Fruit fly (Drosophila melanogaster) whole organism, embryonic: ENCODE measurements around the gene CG11600.

Source experiments
- Ada2b ChIP-seq: fragments of 200-800 bp; sonication (Bioruptor generic); IDR thresholded peaks from 2 replicates; pipeline ENCODE4 v1.3.6; 2022; ENCODE audit warnings: missing biosample characterization, missing genetic modification characterization
- Bgb ChIP-seq: fragments of 200-800 bp; sonication (Bioruptor generic); IDR thresholded peaks from 2 replicates; pipeline ENCODE4 v1.3.6; 2022; ENCODE audit warnings: missing biosample characterization, missing genetic modification characterization; ENCODE audit not compliant: partially characterized antibody
- CG11456 ChIP-seq: fragments of 200-800 bp; sonication (Bioruptor generic); IDR thresholded peaks from 3 replicates; pipeline ENCODE4 v1.3.6; 2022; ENCODE audit warnings: missing biosample characterization, missing genetic modification characterization
- CG11560 ChIP-seq: fragments of 200-800 bp; sonication (Bioruptor generic); IDR thresholded peaks from 3 replicates; pipeline ENCODE4 v1.3.6; 2022; ENCODE audit warnings: missing biosample characterization, missing genetic modification characterization
- CG12299 ChIP-seq: fragments of 200-800 bp; sonication (Bioruptor generic); optimal IDR thresholded peaks from 2 replicates; lab custom pipeline; 2018; ENCODE audit warnings: missing biosample characterization, mild to moderate bottlenecking, missing genetic modification characterization
- CG12391 ChIP-seq: fragments of 200-800 bp; sonication (Bioruptor generic); optimal IDR thresholded peaks from 3 replicates; lab custom pipeline; 2018; ENCODE audit warnings: missing biosample characterization, mild to moderate bottlenecking, missing genetic modification characterization, moderate library complexity
- CG12769 ChIP-seq: fragments of 200-800 bp; sonication (Bioruptor generic); optimal IDR thresholded peaks from 2 replicates; lab custom pipeline; 2019; ENCODE audit warnings: missing biosample characterization, mild to moderate bottlenecking, missing genetic modification characterization, moderate library complexity
- CG13287 ChIP-seq: fragments of 200-800 bp; sonication (Bioruptor generic); IDR thresholded peaks from 2 replicates; pipeline ENCODE4 v1.3.6; 2022; ENCODE audit warnings: missing biosample characterization, missing genetic modification characterization; ENCODE audit not compliant: partially characterized antibody
- CG13424 ChIP-seq: fragments of 200-800 bp; sonication (Bioruptor generic); optimal IDR thresholded peaks from 2 replicates; lab custom pipeline; 2019; ENCODE audit warnings: missing biosample characterization, mild to moderate bottlenecking, missing genetic modification characterization, moderate library complexity
- CG13775 ChIP-seq: fragments of 200-800 bp; sonication (Bioruptor generic); optimal IDR thresholded peaks from 3 replicates; lab custom pipeline; 2017; ENCODE audit warnings: missing biosample characterization, mild to moderate bottlenecking, missing genetic modification characterization
- CG14014 ChIP-seq: fragments of 200-800 bp; sonication (Bioruptor generic); IDR thresholded peaks from 2 replicates; pipeline ENCODE4 v1.3.6; 2022; ENCODE audit warnings: missing biosample characterization, missing genetic modification characterization
- CG14710 ChIP-seq: fragments of 200-800 bp; sonication (Bioruptor generic); optimal IDR thresholded peaks from 3 replicates; lab custom pipeline; 2019; ENCODE audit warnings: missing biosample characterization, mild to moderate bottlenecking, missing genetic modification characterization, moderate library complexity
- CG15601 ChIP-seq: fragments of 200-800 bp; sonication (Bioruptor generic); optimal IDR thresholded peaks from 3 replicates; lab custom pipeline; 2019; ENCODE audit warnings: missing biosample characterization, mild to moderate bottlenecking, missing genetic modification characterization, moderate library complexity
- CG18011 ChIP-seq: fragments of 200-800 bp; sonication (Bioruptor generic); optimal IDR thresholded peaks from 2 replicates; lab custom pipeline; 2017; ENCODE audit warnings: missing biosample characterization, missing genetic modification characterization, mild to moderate bottlenecking, moderate library complexity, missing genotype
- CG2129 ChIP-seq: fragments of 200-800 bp; sonication (Bioruptor generic); IDR thresholded peaks from 2 replicates; pipeline ENCODE4 v1.3.6; 2022; ENCODE audit warnings: missing biosample characterization, missing genetic modification characterization; ENCODE audit not compliant: partially characterized antibody
- CG33557 ChIP-seq: fragments of 200-800 bp; sonication (Bioruptor generic); optimal IDR thresholded peaks from 2 replicates; lab custom pipeline; 2019; ENCODE audit warnings: missing biosample characterization, mild to moderate bottlenecking, missing genetic modification characterization, moderate library complexity
- CG4328 ChIP-seq: fragments of 200-800 bp; sonication (Bioruptor generic); optimal IDR thresholded peaks from 3 replicates; lab custom pipeline; 2017; ENCODE audit warnings: missing biosample characterization, missing genetic modification reagents, missing genetic modification characterization
- CG4424 ChIP-seq: fragments of 200-800 bp; sonication (Bioruptor generic); optimal IDR thresholded peaks from 3 replicates; lab custom pipeline; 2016; ENCODE audit warnings: missing biosample characterization, missing genetic modification characterization
- CG6272 ChIP-seq: fragments of 200-800 bp; sonication (Bioruptor generic); IDR thresholded peaks from 2 replicates; pipeline ENCODE4 v1.3.6; 2022; ENCODE audit warnings: missing biosample characterization, missing genetic modification characterization
- CG6689 ChIP-seq: fragments of 200-800 bp; sonication (Bioruptor generic); IDR thresholded peaks from 2 replicates; pipeline ENCODE4 v1.3.6; 2022; ENCODE audit warnings: missing biosample characterization, missing genetic modification characterization
- CG9932 ChIP-seq: fragments of 200-800 bp; sonication (Bioruptor generic); IDR thresholded peaks from 2 replicates; pipeline ENCODE4 v1.3.6; 2022; ENCODE audit warnings: missing biosample characterization, missing genetic modification characterization
- Dbx ChIP-seq: fragments of 200-800 bp; sonication (Bioruptor generic); IDR thresholded peaks from 3 replicates; pipeline ENCODE4 v1.3.6; 2022; ENCODE audit warnings: missing biosample characterization, missing genetic modification characterization
- Doc3 ChIP-seq: fragments of 200-800 bp; sonication (Bioruptor generic); IDR thresholded peaks from 3 replicates; pipeline ENCODE4 v1.3.6; 2022; ENCODE audit warnings: missing biosample characterization, missing genetic modification characterization; ENCODE audit not compliant: partially characterized antibody
- Dref ChIP-seq: fragments of 200-800 bp; sonication (Bioruptor generic); IDR thresholded peaks from 2 replicates; pipeline ENCODE4 v1.3.6; 2022; ENCODE audit warnings: missing biosample characterization, missing genetic modification characterization
- Hey ChIP-seq: fragments of 200-800 bp; sonication (Bioruptor generic); optimal IDR thresholded peaks from 3 replicates; lab custom pipeline; 2018; ENCODE audit warnings: missing biosample characterization, mild to moderate bottlenecking, missing genetic modification characterization
- Hr3 ChIP-seq: fragments of 200-800 bp; sonication (Bioruptor generic); optimal IDR thresholded peaks from 3 replicates; lab custom pipeline; 2016; ENCODE audit warnings: missing biosample characterization, missing genetic modification characterization
- NfI ChIP-seq: fragments of 200-800 bp; sonication (Bioruptor generic); optimal IDR thresholded peaks from 3 replicates; lab custom pipeline; 2018; ENCODE audit warnings: missing biosample characterization, mild to moderate bottlenecking, missing genetic modification characterization, moderate library complexity
- Ptx1 ChIP-seq: fragments of 200-800 bp; sonication (Bioruptor generic); IDR thresholded peaks from 2 replicates; pipeline ENCODE4 v1.3.6; 2022; ENCODE audit warnings: missing biosample characterization, missing genetic modification characterization
- Scr ChIP-seq: fragments of 200-800 bp; sonication (Bioruptor generic); IDR thresholded peaks from 2 replicates; pipeline ENCODE4 v1.3.6; 2022; ENCODE audit warnings: missing biosample characterization, missing genetic modification characterization; ENCODE audit not compliant: partially characterized antibody
- Ssrp ChIP-seq: fragments of 200-800 bp; sonication (Bioruptor generic); optimal IDR thresholded peaks from 2 replicates; lab custom pipeline; 2018; ENCODE audit warnings: missing biosample characterization, mild to moderate bottlenecking, missing genetic modification characterization, moderate library complexity
- YL-1 ChIP-seq: fragments of 200-800 bp; sonication (Bioruptor generic); optimal IDR thresholded peaks from 3 replicates; lab custom pipeline; 2017; ENCODE audit warnings: missing biosample characterization, mild to moderate bottlenecking, missing genetic modification characterization
- bcd ChIP-seq: fragments of 200-800 bp; sonication (Bioruptor generic); optimal IDR thresholded peaks from 2 replicates; lab custom pipeline; 2017; ENCODE audit warnings: missing biosample characterization, mild to moderate bottlenecking, missing genetic modification characterization
- crp ChIP-seq, 2 experiments: fragments of 200-800 bp; sonication (Bioruptor generic); optimal IDR thresholded peaks; 2 replicates in 1 of 2; 3 replicates in 1 of 2; lab custom pipeline; 2017; ENCODE audit warnings: missing biosample characterization in 2 of 2, missing genetic modification characterization in 2 of 2, mild to moderate bottlenecking in 1 of 2, moderate library complexity in 1 of 2
- dpn ChIP-seq, 2 experiments: fragments of 200-800 bp; sonication (Bioruptor generic); optimal IDR thresholded peaks; 3 replicates each; lab custom pipeline; 2016; ENCODE audit warnings: missing biosample characterization in 2 of 2, missing genetic modification characterization in 2 of 2
- emc ChIP-seq: fragments of 200-800 bp; sonication (Bioruptor generic); optimal IDR thresholded peaks from 2 replicates; lab custom pipeline; 2016; ENCODE audit warnings: missing biosample characterization, missing genetic modification characterization
- fd3F ChIP-seq: fragments of 200-800 bp; sonication (Bioruptor generic); optimal IDR thresholded peaks from 2 replicates; lab custom pipeline; 2018; ENCODE audit warnings: missing biosample characterization, mild to moderate bottlenecking, missing genetic modification characterization, moderate library complexity
- gsb-n ChIP-seq: fragments of 200-800 bp; sonication (Bioruptor generic); optimal IDR thresholded peaks from 3 replicates; lab custom pipeline; 2018; ENCODE audit warnings: missing biosample characterization, mild to moderate bottlenecking, missing genetic modification characterization
- kni ChIP-seq: fragments of 200-800 bp; sonication (Bioruptor generic); optimal IDR thresholded peaks from 3 replicates; lab custom pipeline; 2017; ENCODE audit warnings: mild to moderate bottlenecking, missing biosample characterization, missing genetic modification reagents, missing genetic modification characterization
- lola ChIP-seq, 3 experiments: fragments of >200 bp in 2 of 3; fragments of 200-800 bp in 1 of 3; sonication (Bioruptor generic) in 1 of 3; optimal IDR thresholded peaks; 2 replicates each; lab custom pipeline; 2017 to 2019; ENCODE audit warnings: missing biosample characterization in 3 of 3, missing genetic modification characterization in 3 of 3, mild to moderate bottlenecking in 1 of 3, moderate library complexity in 1 of 3
- prd ChIP-seq, 3 experiments: fragments of >200 bp in 2 of 3; fragments of 200-800 bp in 1 of 3; sonication (Bioruptor generic) in 1 of 3; optimal IDR thresholded peaks in 2 of 3; IDR thresholded peaks in 1 of 3; 2 replicates in 2 of 3; 3 replicates in 1 of 3; pipeline versions ENCODE4 v1.3.6 to Lab custom; 2017 to 2022; ENCODE audit warnings: missing biosample characterization in 1 of 3, missing genetic modification characterization in 1 of 3
- pzg ChIP-seq: fragments of 200-800 bp; sonication (Bioruptor generic); optimal IDR thresholded peaks from 3 replicates; lab custom pipeline; 2018; ENCODE audit warnings: missing biosample characterization, mild to moderate bottlenecking, missing genetic modification characterization, moderate library complexity
- slbo ChIP-seq: fragments of 200-800 bp; sonication (Bioruptor generic); IDR thresholded peaks from 2 replicates; pipeline ENCODE4 v1.3.6; 2022; ENCODE audit warnings: missing biosample characterization, missing genetic modification characterization
- sob ChIP-seq: fragments of 200-800 bp; sonication (Bioruptor generic); IDR thresholded peaks from 2 replicates; pipeline ENCODE4 v1.3.6; 2022; ENCODE audit warnings: missing biosample characterization, missing genetic modification characterization
- tll ChIP-seq, 2 experiments: fragments of 200-800 bp in 1 of 2; fragments of >200 bp in 1 of 2; sonication (Bioruptor generic) in 1 of 2; optimal IDR thresholded peaks; 2 replicates each; lab custom pipeline; 2017 to 2019; ENCODE audit warnings: missing biosample characterization in 2 of 2, missing genetic modification characterization in 2 of 2, mild to moderate bottlenecking in 1 of 2, moderate library complexity in 1 of 2
- unc-4 ChIP-seq: fragments of 200-800 bp; sonication (Bioruptor generic); IDR thresholded peaks from 2 replicates; pipeline ENCODE4 v1.3.6; 2022; ENCODE audit warnings: missing biosample characterization, missing genetic modification characterization; ENCODE audit not compliant: partially characterized antibody
- vvl ChIP-seq: fragments of 200-800 bp; sonication (Bioruptor generic); IDR thresholded peaks from 2 replicates; pipeline ENCODE4 v1.3.6; 2022; ENCODE audit warnings: missing biosample characterization, missing genetic modification characterization
- zfh2 ChIP-seq: fragments of 200-800 bp; sonication (Bioruptor generic); optimal IDR thresholded peaks from 2 replicates; lab custom pipeline; 2016; ENCODE audit warnings: missing biosample characterization, missing genetic modification characterization

The CG11600 gene

DNA sequence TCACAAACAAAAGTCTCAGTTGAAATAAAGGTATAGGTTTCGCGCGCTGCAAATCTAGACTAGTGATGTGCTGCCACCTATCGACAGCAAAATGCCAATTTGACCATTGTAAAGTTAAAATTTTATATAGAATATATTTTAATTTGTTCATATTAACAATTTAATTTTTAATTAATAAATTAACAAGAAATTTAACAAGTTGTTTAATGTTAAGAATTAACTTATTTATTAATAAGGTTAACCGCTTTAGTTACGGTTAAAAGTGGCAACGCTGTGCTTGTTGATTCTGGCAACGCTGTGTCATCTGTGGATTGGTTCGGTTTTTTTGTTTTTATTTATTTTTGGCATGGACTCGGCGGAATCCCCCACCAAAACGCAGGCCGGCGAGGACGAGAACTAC is 6.0 kb upstream of the CG11600 start, which contains the start of gene Not10 (continued):
- TF ChIP-seq emc (GFP tag; lab: Kevin White, UChicago): no peak
- TF ChIP-seq Dbx (GFP tag; lab: Robert Waterston, UW): peak; percentile 40; the same call in 1 of the 3 replicates
- peak; percentile 43; the same call in 1 of the 2 replicates for TF ChIP-seq Bgb (GFP tag; lab: Robert Waterston, UW)
- TF ChIP-seq CG4328 (GFP tag; lab: Kevin White, UChicago): peak; percentile 36
- TF ChIP-seq prd (optimal IDR thresholded peaks at IDR 0.05; lab: Kevin White, UChicago): no peak
- peak; percentile 60 for TF ChIP-seq prd (GFP tag; IDR thresholded peaks at IDR 0.05; lab: Robert Waterston, UW)
- peak; percentile 77 for TF ChIP-seq CG12391 (tag; lab: Kevin White, UChicago)
- no peak for TF ChIP-seq tll (GFP tag; optimal IDR thresholded peaks at IDR 0.05; lab: Kevin White, UChicago)
- TF ChIP-seq Hr3 (GFP tag; lab: Kevin White, UChicago): peak; percentile 59
- TF ChIP-seq CG18011 (GFP tag; lab: Kevin White, UChicago): no peak
- TF ChIP-seq CG11560: no peak
- TF ChIP-seq CG15601: peak; percentile 65
- TF ChIP-seq gsb-n: peak; percentile 96
- peak; percentile 51 for TF ChIP-seq YL-1 (GFP tag; lab: Kevin White, UChicago)
- peak; percentile 43 for TF ChIP-seq CG6689 (GFP tag; lab: Robert Waterston, UW)
- peak; percentile 88 for TF ChIP-seq CG13287 (GFP tag; lab: Robert Waterston, UW)
- TF ChIP-seq Ptx1 (GFP tag; lab: Robert Waterston, UW): peak; percentile 60
- peak in 1 of 3 experiments; percentile 11 for TF ChIP-seq lola (GFP tag; optimal IDR thresholded peaks at IDR 0.05; lab: Kevin White, UChicago)
- TF ChIP-seq CG4424 (GFP tag; lab: Kevin White, UChicago): peak; percentile 31
- TF ChIP-seq dpn (GFP tag; optimal IDR thresholded peaks at IDR 0.05; lab: Kevin White, UChicago): peak in 1 of 2 experiments; percentile 45
- TF ChIP-seq Doc3 (GFP tag; lab: Robert Waterston, UW): peak; percentile 66; the same call in 2 of the 3 replicates
- 0 out of 2 replicates have a peak, but pooled peaks have one; percentile 31 for TF ChIP-seq Dref (GFP tag; lab: Robert Waterston, UW)
- no peak for TF ChIP-seq CG11456 (GFP tag; lab: Robert Waterston, UW)
- TF ChIP-seq kni (GFP tag; lab: Kevin White, UChicago): no peak
- peak; percentile 78 for TF ChIP-seq Scr
- TF ChIP-seq CG12769 (tag; lab: Kevin White, UChicago): no peak
- TF ChIP-seq zfh2 (GFP tag; lab: Kevin White, UChicago): peak; percentile 18
- peak; percentile 77 for TF ChIP-seq CG14710 (tag; lab: Kevin White, UChicago)
- peak; percentile 10 for TF ChIP-seq CG33557
- TF ChIP-seq crp (GFP tag; optimal IDR thresholded peaks at IDR 0.05; lab: Kevin White, UChicago): peak in 1 of 2 experiments; percentile 8
- 0 out of 2 replicates have a peak, but pooled peaks have one; percentile 9 for TF ChIP-seq CG14014
- 0 out of 2 replicates have a peak, but pooled peaks have one; percentile 11 for TF ChIP-seq vvl
- TF ChIP-seq NfI (GFP tag; lab: Kevin White, UChicago): peak; percentile 48
- peak; percentile 50 for TF ChIP-seq CG13775 (GFP tag; lab: Kevin White, UChicago)
- no peak for TF ChIP-seq Hey (tag; lab: Kevin White, UChicago)
- TF ChIP-seq Ada2b (GFP tag; lab: Robert Waterston, UW): no peak
- TF ChIP-seq pzg (GFP tag; lab: Kevin White, UChicago): peak; percentile 45
- TF ChIP-seq Ssrp (tag; lab: Kevin White, UChicago): peak; percentile 34
- TF ChIP-seq CG13424 (tag; lab: Kevin White, UChicago): peak; percentile 70
- peak; percentile 65 for TF ChIP-seq CG12299
- TF ChIP-seq fd3F (GFP tag; lab: Kevin White, UChicago): peak; percentile 32
- peak; percentile 74 for TF ChIP-seq CG9932
- peak; percentile 52; the same call in 1 of the 2 replicates for TF ChIP-seq CG2129
- peak; percentile 23 for TF ChIP-seq bcd (GFP tag; lab: Kevin White, UChicago)
- TF ChIP-seq CG6272 (GFP tag; lab: Robert Waterston, UW): peak; percentile 48; the same call in 1 of the 2 replicates
- TF ChIP-seq slbo (GFP tag; lab: Robert Waterston, UW): peak; percentile 68
- 0 out of 2 replicates have a peak, but pooled peaks have one; percentile 43 for TF ChIP-seq sob (GFP tag; lab: Robert Waterston, UW)
- TF ChIP-seq unc-4 (GFP tag; lab: Robert Waterston, UW): peak; percentile 83
